Fruit fly (Drosophila melanogaster) whole organism, prepupa: ENCODE data around the gene CG33285.

ENCODE experiments used
- Blimp-1 ChIP-seq: fragments of 200-800 bp; sonication (Bioruptor generic); optimal IDR thresholded peaks from 3 replicates; lab custom pipeline; 2017; ENCODE audit warnings: missing biosample characterization, missing genetic modification characterization, mild to moderate bottlenecking, moderate library complexity, missing genetic modification reagents
- CG10631 ChIP-seq: fragments of 200-800 bp; sonication (Bioruptor generic); optimal IDR thresholded peaks from 2 replicates; lab custom pipeline; 2016; ENCODE audit warnings: missing biosample characterization, missing genetic modification characterization
- CG10669 ChIP-seq: fragments of 200-800 bp; sonication (Bioruptor generic); optimal IDR thresholded peaks from 3 replicates; lab custom pipeline; 2018; ENCODE audit warnings: missing biosample characterization, mild to moderate bottlenecking, missing genetic modification characterization, moderate library complexity
- CG11294 ChIP-seq: fragments of 200-800 bp; sonication (Bioruptor generic); IDR thresholded peaks from 2 replicates; pipeline ENCODE4 v1.3.6; 2022; ENCODE audit warnings: missing biosample characterization, missing genetic modification characterization
- CG15336 ChIP-seq: fragments of 200-800 bp; sonication (Bioruptor generic); IDR thresholded peaks from 2 replicates; pipeline ENCODE4 v1.3.6; 2022; ENCODE audit warnings: missing biosample characterization, missing genetic modification characterization
- CG31627 ChIP-seq: fragments of 200-800 bp; sonication (Bioruptor generic); optimal IDR thresholded peaks from 3 replicates; lab custom pipeline; 2016; ENCODE audit warnings: missing biosample characterization, missing genetic modification characterization
- CG32006 ChIP-seq: fragments of 200-800 bp; sonication (Bioruptor generic); optimal IDR thresholded peaks from 3 replicates; lab custom pipeline; 2017; ENCODE audit warnings: missing biosample characterization, mild to moderate bottlenecking, missing genetic modification characterization
- CG34406 ChIP-seq: fragments of 200-800 bp; sonication (Bioruptor generic); optimal IDR thresholded peaks from 3 replicates; lab custom pipeline; 2016; ENCODE audit warnings: missing biosample characterization, missing genetic modification characterization
- CG6163 ChIP-seq: fragments of 200-800 bp; sonication (Bioruptor generic); IDR thresholded peaks from 3 replicates; pipeline ENCODE4 v1.3.6; 2022; ENCODE audit warnings: missing biosample characterization, missing genetic modification characterization
- CG6276 ChIP-seq: fragments of 200-800 bp; sonication (Bioruptor generic); optimal IDR thresholded peaks from 2 replicates; lab custom pipeline; 2017; ENCODE audit warnings: missing biosample characterization, mild to moderate bottlenecking, missing genetic modification characterization
- CG6792 ChIP-seq: fragments of 200-800 bp; sonication (Bioruptor generic); optimal IDR thresholded peaks from 3 replicates; lab custom pipeline; 2016; ENCODE audit warnings: missing biosample characterization, missing genetic modification characterization
- CG6808 ChIP-seq: fragments of 200-800 bp; sonication (Bioruptor generic); optimal IDR thresholded peaks from 3 replicates; lab custom pipeline; 2017; ENCODE audit warnings: missing biosample characterization, missing genetic modification characterization, mild to moderate bottlenecking, moderate library complexity, missing genetic modification reagents
- CG6854 ChIP-seq: fragments of 200-800 bp; sonication (Bioruptor generic); optimal IDR thresholded peaks from 2 replicates; lab custom pipeline; 2017; ENCODE audit warnings: missing biosample characterization, mild to moderate bottlenecking, missing genetic modification characterization
- CG7368 ChIP-seq: fragments of 200-800 bp; sonication (Bioruptor generic); optimal IDR thresholded peaks from 3 replicates; lab custom pipeline; 2016; ENCODE audit warnings: missing biosample characterization, missing genetic modification characterization
- CG8119 ChIP-seq: fragments of 200-800 bp; sonication (Bioruptor generic); IDR thresholded peaks from 3 replicates; pipeline ENCODE4 v1.3.6; 2022; ENCODE audit warnings: missing biosample characterization, missing genetic modification characterization
- CG8319 ChIP-seq: fragments of 200-800 bp; sonication (Bioruptor generic); optimal IDR thresholded peaks from 3 replicates; lab custom pipeline; 2016; ENCODE audit warnings: missing biosample characterization, missing genetic modification characterization
- CG9139 ChIP-seq: fragments of 200-800 bp; sonication (Bioruptor generic); optimal IDR thresholded peaks from 3 replicates; lab custom pipeline; 2017; ENCODE audit warnings: missing biosample characterization, mild to moderate bottlenecking, missing genetic modification characterization
- Eip75B ChIP-seq: fragments of 200-800 bp; sonication (Bioruptor generic); optimal IDR thresholded peaks from 3 replicates; lab custom pipeline; 2016; ENCODE audit warnings: missing biosample characterization, missing genetic modification characterization
- Eip78C ChIP-seq: fragments of 200-800 bp; sonication (Bioruptor generic); peaks from one replicate; lab custom pipeline; 2016; ENCODE audit warnings: missing biosample characterization, missing genetic modification characterization
- Eip93F ChIP-seq: fragments of 200-800 bp; sonication (Bioruptor generic); optimal IDR thresholded peaks from 2 replicates; lab custom pipeline; 2016; ENCODE audit warnings: missing biosample characterization, mild to moderate bottlenecking, missing genetic modification characterization
- Ets21C ChIP-seq: fragments of 200-800 bp; sonication (Bioruptor generic); optimal IDR thresholded peaks from 3 replicates; lab custom pipeline; 2016; ENCODE audit warnings: missing biosample characterization, missing genetic modification characterization
- Hr39 ChIP-seq: fragments of 200-800 bp; sonication (Bioruptor generic); optimal IDR thresholded peaks from 2 replicates; lab custom pipeline; 2016; ENCODE audit warnings: missing biosample characterization, missing genetic modification characterization
- Hr4 ChIP-seq: fragments of 200-800 bp; sonication (Bioruptor generic); optimal IDR thresholded peaks from 3 replicates; lab custom pipeline; 2016; ENCODE audit warnings: missing biosample characterization, missing genetic modification characterization
- Lpt ChIP-seq: fragments of 200-800 bp; sonication (Bioruptor generic); optimal IDR thresholded peaks from 3 replicates; lab custom pipeline; 2016; ENCODE audit warnings: missing biosample characterization, missing genetic modification characterization
- OdsH ChIP-seq: fragments of 200-800 bp; sonication (Bioruptor generic); optimal IDR thresholded peaks from 3 replicates; lab custom pipeline; 2016; ENCODE audit warnings: missing biosample characterization, missing genetic modification characterization
- Smox ChIP-seq: fragments of 200-800 bp; sonication (Bioruptor generic); optimal IDR thresholded peaks from 3 replicates; lab custom pipeline; 2016; ENCODE audit warnings: missing biosample characterization, missing genetic modification characterization
- Sox102F ChIP-seq: fragments of 200-800 bp; sonication (Bioruptor generic); optimal IDR thresholded peaks from 2 replicates; lab custom pipeline; 2016; ENCODE audit warnings: missing biosample characterization, mild to moderate bottlenecking, missing genetic modification characterization
- Sox14 ChIP-seq: fragments of 200-800 bp; sonication (Bioruptor generic); optimal IDR thresholded peaks from 3 replicates; lab custom pipeline; 2016; ENCODE audit warnings: missing biosample characterization, missing genetic modification characterization
- Sox15 ChIP-seq: fragments of 200-800 bp; sonication (Bioruptor generic); optimal IDR thresholded peaks from 3 replicates; lab custom pipeline; 2016; ENCODE audit warnings: missing biosample characterization, missing genetic modification characterization
- achi ChIP-seq: fragments of 200-800 bp; sonication (Bioruptor generic); optimal IDR thresholded peaks from 3 replicates; lab custom pipeline; 2016; ENCODE audit warnings: missing biosample characterization, missing genetic modification characterization
- acj6 ChIP-seq: fragments of 200-800 bp; sonication (Bioruptor generic); optimal IDR thresholded peaks from 3 replicates; lab custom pipeline; 2016; ENCODE audit warnings: missing biosample characterization, missing genetic modification characterization
- cyc ChIP-seq: fragments of 200-800 bp; sonication (Bioruptor generic); optimal IDR thresholded peaks from 3 replicates; lab custom pipeline; 2016; ENCODE audit warnings: missing biosample characterization, missing genetic modification characterization
- dac ChIP-seq: fragments of 200-800 bp; sonication (Bioruptor generic); optimal IDR thresholded peaks from 2 replicates; lab custom pipeline; 2017; ENCODE audit warnings: missing biosample characterization, mild to moderate bottlenecking, missing genetic modification characterization
- fd85E ChIP-seq: fragments of 200-800 bp; sonication (Bioruptor generic); optimal IDR thresholded peaks from 3 replicates; lab custom pipeline; 2016; ENCODE audit warnings: missing biosample characterization, missing genetic modification characterization
- fkh ChIP-seq: fragments of 200-800 bp; sonication (Bioruptor generic); optimal IDR thresholded peaks from 3 replicates; lab custom pipeline; 2017; ENCODE audit warnings: missing biosample characterization, mild to moderate bottlenecking, missing genetic modification characterization, moderate library complexity
- lz ChIP-seq: fragments of 200-800 bp; sonication (Bioruptor generic); optimal IDR thresholded peaks from 3 replicates; lab custom pipeline; 2016; ENCODE audit warnings: missing biosample characterization, missing genetic modification characterization
- net ChIP-seq: fragments of 200-800 bp; sonication (Bioruptor generic); optimal IDR thresholded peaks from 3 replicates; lab custom pipeline; 2016; ENCODE audit warnings: missing biosample characterization, missing genetic modification characterization
- pdm3 ChIP-seq: fragments of 200-800 bp; sonication (Bioruptor generic); optimal IDR thresholded peaks from 3 replicates; lab custom pipeline; 2016; ENCODE audit warnings: missing biosample characterization, missing genetic modification characterization
- spab ChIP-seq: fragments of 200-800 bp; sonication (Bioruptor generic); optimal IDR thresholded peaks from 2 replicates; lab custom pipeline; 2017; ENCODE audit warnings: missing biosample characterization, mild to moderate bottlenecking, missing genetic modification characterization, missing genetic modification reagents
- ss ChIP-seq, 2 experiments: fragments of 200-800 bp; sonication (Bioruptor generic); optimal IDR thresholded peaks; 2 replicates in 1 of 2; 3 replicates in 1 of 2; lab custom pipeline; 2017 to 2018; ENCODE audit warnings: mild to moderate bottlenecking in 2 of 2, missing biosample characterization in 2 of 2, missing genetic modification characterization in 2 of 2, moderate library complexity in 1 of 2
- topi ChIP-seq: fragments of 200-800 bp; sonication (Bioruptor generic); optimal IDR thresholded peaks from 3 replicates; lab custom pipeline; 2016; ENCODE audit warnings: missing biosample characterization, missing genetic modification characterization
- vri ChIP-seq: fragments of 200-800 bp; sonication (Bioruptor generic); optimal IDR thresholded peaks from 3 replicates; lab custom pipeline; 2016; ENCODE audit warnings: missing biosample characterization, mild to moderate bottlenecking, missing genetic modification characterization

CG33285 gene

DNA sequence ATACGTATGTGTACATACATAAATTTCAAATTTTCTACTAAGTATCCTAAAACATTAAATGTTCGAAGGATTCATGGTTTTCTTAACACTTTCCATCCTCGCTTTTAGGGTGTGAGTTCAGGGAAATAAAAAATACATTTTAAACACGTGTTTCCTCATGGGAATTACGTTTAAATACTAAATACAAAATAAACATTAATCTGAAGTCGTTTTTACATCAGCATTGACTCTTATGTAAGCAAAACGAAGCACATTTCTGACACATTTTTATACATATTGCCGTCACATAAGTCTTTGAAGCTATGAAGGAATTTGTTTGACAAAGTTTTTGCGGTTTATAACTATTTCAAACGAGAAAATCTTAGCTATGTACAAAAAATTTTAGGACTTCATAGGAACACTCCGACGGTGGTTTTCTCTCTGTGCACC lies 10.2 kb upstream of the CG33285 start (continued):
- TF ChIP-seq CG6854 (GFP tag; lab: Kevin White, UChicago) (no peak), Hr39 (GFP tag; lab: Kevin White, UChicago) (peak; percentile 61), Sox14 (GFP tag; lab: Kevin White, UChicago) (peak; percentile 57), topi (GFP tag; lab: Kevin White, UChicago) (peak; percentile 75), Lpt (peak; percentile 31), CG8319 (GFP tag; lab: Kevin White, UChicago) (peak; percentile 35), dac (GFP tag; lab: Kevin White, UChicago) (no peak), cyc (peak; percentile 61), net (GFP tag; lab: Kevin White, UChicago) (peak; percentile 44), Hr4 (GFP tag; lab: Kevin White, UChicago) (peak; percentile 35), CG11294 (GFP tag; lab: Robert Waterston, UW) (no peak), OdsH (GFP tag; lab: Kevin White, UChicago) (peak; percentile 59), CG31627 (GFP tag; lab: Kevin White, UChicago) (peak; percentile 63), Eip75B (peak; percentile 44), CG8119 (GFP tag; lab: Robert Waterston, UW) (no peak; the same call in 2 of the 3 replicates), achi (GFP tag; lab: Kevin White, UChicago) (peak; percentile 53), CG6276 (no peak), CG10631 (GFP tag; lab: Kevin White, UChicago) (peak; percentile 58), fkh (GFP tag; lab: Kevin White, UChicago) (no peak), CG6792 (GFP tag; lab: Kevin White, UChicago) (peak; percentile 49), acj6 (GFP tag; lab: Kevin White, UChicago) (peak; percentile 64), CG32006 (peak; percentile 70), Smox (GFP tag; lab: Kevin White, UChicago) (peak; percentile 69), CG9139 (no peak), lz (peak; percentile 78), Sox102F (peak; percentile 49), spab (GFP tag; lab: Kevin White, UChicago) (peak; percentile 56), CG10669 (GFP tag; lab: Kevin White, UChicago) (peak; percentile 30), CG7368 (GFP tag; lab: Kevin White, UChicago) (peak; percentile 24), vri (GFP tag; lab: Kevin White, UChicago) (no peak), fd85E (GFP tag; lab: Kevin White, UChicago) (no peak), pdm3 (GFP tag; lab: Kevin White, UChicago) (peak; percentile 65), Ets21C (GFP tag; lab: Kevin White, UChicago) (peak; percentile 62), CG6808 (GFP tag; lab: Kevin White, UChicago) (peak; percentile 74), Eip78C (GFP tag; lab: Kevin White, UChicago) (peak; percentile 94), CG34406 (peak; percentile 53), Sox15 (GFP tag; lab: Kevin White, UChicago) (peak; percentile 60), Eip93F (GFP tag; lab: Kevin White, UChicago) (no peak)

- TF ChIP-seq OdsH (GFP tag; lab: Kevin White, UChicago) (no peak), CG6854 (GFP tag; lab: Kevin White, UChicago) (peak; percentile 8), Lpt (no peak), Blimp-1 (no peak), CG15336 (GFP tag; lab: Robert Waterston, UW) (no peak), ss (GFP tag; optimal IDR thresholded peaks at IDR 0.05; lab: Kevin White, UChicago) (peak in 1 of 2 experiments; percentile 18), CG6163 (no peak)
- TF ChIP-seq, all 60 proteins: peak for 2
Measured at dm6 chr3L:21098602-21099001, 9.8 kb upstream of the CG33285 start.
